Worm (Caenorhabditis elegans): ENCODE data around the gene VF13D12L.3.

The VF13D12L.3 gene

DNA sequence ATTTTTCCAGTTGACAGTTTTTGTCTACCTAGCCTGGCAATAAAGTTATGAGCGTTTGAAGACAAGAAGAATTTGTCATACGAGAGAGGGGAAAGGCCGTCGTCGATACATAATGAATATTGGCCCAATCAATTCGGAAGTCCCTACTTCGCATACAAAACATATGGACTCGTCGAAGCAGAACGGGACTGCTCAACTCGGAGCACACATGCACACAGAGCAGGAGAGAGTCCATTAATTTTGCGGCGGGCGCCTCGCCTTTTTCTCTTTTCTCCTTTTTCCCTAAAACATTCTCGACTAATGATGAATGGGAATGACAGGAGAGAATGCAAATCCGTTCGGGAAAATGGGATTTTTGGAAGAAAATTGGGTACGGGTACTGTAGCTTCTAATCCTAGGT is 26.7 kb downstream of the VF13D12L.3 start, which contains the start of gene F13D12.8:
Gene F13D12.8, minus strand, starts transcription at position 82 of the 400 bp plus-strand sequence.
- TF ChIP-seq ceh-24 (tag; optimal IDR thresholded peaks at IDR 0.05) (no peak), nfya-1 (tag; optimal IDR thresholded peaks at IDR 0.05) (no peak), Y22D7AL.16 (tag; optimal IDR thresholded peaks at IDR 0.05) (no peak), ceh-9 (tag; optimal IDR thresholded peaks at IDR 0.05) (no peak), pat-9 (tag; optimal IDR thresholded peaks at IDR 0.05) (no peak), gmeb-2 (tag; optimal IDR thresholded peaks at IDR 0.05) (no peak), ets-4 (tag; optimal IDR thresholded peaks at IDR 0.05) (no peak), che-1 (tag; optimal IDR thresholded peaks at IDR 0.05) (no peak)

DNA sequence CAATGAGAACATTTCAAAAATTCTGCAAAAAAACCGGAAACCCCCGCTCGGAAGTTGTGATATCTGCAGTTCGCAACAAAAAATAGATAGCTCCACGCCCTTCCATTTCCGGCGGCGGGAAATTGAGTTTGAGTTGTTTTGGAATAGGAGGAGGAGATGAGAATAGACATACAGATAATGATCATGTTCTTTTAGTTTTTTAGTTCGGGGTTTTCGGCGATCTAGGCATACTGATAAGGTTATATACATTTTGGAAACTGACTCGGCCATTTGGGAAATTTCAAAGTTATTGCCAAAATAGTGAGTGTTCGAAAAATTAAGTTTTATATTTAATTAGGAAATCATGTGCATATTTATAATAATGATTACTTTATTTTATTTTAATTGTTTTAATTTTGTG is 28.0 kb downstream of the VF13D12L.3 start:
- TF ChIP-seq lin-11 (tag; optimal IDR thresholded peaks at IDR 0.05), result no peak
- TF ChIP-seq ceh-9 (tag; optimal IDR thresholded peaks at IDR 0.05), result no peak
- TF ChIP-seq nhr-232 (tag; optimal IDR thresholded peaks at IDR 0.05), result no peak
- TF ChIP-seq pat-9 (tag; optimal IDR thresholded peaks at IDR 0.05), result no peak
- TF ChIP-seq ceh-48 (tag; optimal IDR thresholded peaks at IDR 0.05), result no peak

DNA sequence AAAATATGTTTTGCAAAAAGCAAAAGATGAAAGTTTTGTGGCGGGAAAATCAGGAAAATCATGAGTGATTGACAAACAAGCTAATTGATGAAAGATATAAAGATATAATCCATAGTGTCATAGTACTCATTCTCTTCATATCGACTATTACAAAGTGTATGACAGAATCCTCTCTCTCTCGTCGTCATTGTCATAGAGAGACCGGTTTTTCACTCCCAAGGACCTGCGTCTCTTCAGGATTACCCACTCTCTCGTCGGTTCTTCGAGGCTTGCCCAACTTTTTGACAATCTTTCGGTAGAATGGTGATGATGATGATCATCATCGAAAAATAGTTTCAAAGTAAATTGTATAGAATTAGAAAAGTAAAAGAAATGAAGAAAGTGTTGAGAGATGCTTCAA is 31.5 kb downstream of the VF13D12L.3 start:
- TF ChIP-seq unc-55 (GFP tag; optimal IDR thresholded peaks at IDR 0.05), result peak; percentile 68
- no peak for TF ChIP-seq eyg-1 (tag; optimal IDR thresholded peaks at IDR 0.05)

DNA sequence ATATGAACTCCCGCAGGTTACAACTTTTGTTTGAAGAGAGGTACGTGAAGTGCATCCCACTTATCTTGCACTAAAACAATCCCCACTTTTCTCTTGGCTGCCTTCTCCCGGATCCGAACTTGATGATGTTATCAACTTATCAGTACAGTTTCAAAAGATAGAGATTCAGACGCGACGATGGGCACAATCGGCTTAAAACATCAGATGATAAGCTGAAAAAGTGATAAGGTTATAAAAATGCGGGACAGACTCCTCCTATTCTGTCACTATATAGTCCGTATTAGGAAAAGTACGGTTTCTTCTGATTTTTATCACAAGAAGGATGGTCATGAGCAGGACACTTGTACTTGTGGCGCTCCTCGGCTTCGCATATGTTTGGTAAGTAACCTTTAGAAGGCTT is 33.4 kb downstream of the VF13D12L.3 start, which contains the start of gene ctsa-1.2:
Gene ctsa-1.2, plus strand, starts transcription at position 160 of the 400 bp plus-strand sequence.
- no peak for TF ChIP-seq ceh-19 (GFP tag; optimal IDR thresholded peaks at IDR 0.05)
- no peak for TF ChIP-seq lin-11 (tag; optimal IDR thresholded peaks at IDR 0.05)
- peak; percentile 74 for TF ChIP-seq elt-2 (tag; optimal IDR thresholded peaks at IDR 0.05)
- no peak for TF ChIP-seq ahr-1 (tag; optimal IDR thresholded peaks at IDR 0.05)
- TF ChIP-seq unc-86 (tag; optimal IDR thresholded peaks at IDR 0.05), result no peak
- TF ChIP-seq ceh-48 (tag; optimal IDR thresholded peaks at IDR 0.05), result no peak
- TF ChIP-seq nhr-11 (tag; optimal IDR thresholded peaks at IDR 0.05), result no peak

DNA sequence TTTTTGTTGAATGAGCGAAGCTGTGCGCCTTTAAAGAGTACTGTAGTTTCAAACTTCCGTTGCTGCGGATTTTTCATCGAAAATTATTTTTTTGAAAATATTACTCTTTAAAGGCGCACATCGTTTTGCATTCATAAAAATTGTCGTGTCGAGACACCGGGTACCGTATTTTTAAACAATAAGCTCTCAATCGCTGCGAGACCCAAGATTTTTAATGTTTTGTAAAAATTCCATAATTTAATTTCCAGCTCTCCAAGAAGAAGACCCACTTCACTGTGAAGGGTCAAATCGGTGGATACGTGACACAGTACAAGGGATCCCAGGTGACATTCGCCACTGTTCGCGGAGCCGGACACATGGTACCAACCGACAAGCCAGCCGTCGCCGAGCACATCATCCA is 36.5 kb downstream of the VF13D12L.3 start:
- TF ChIP-seq lin-11 (tag; optimal IDR thresholded peaks at IDR 0.05) (no peak), syd-9 (tag; optimal IDR thresholded peaks at IDR 0.05) (no peak), ceh-2 (tag; optimal IDR thresholded peaks at IDR 0.05) (no peak), pha-2 (tag; optimal IDR thresholded peaks at IDR 0.05) (no peak), ref-2 (tag; optimal IDR thresholded peaks at IDR 0.05) (no peak), unc-42 (tag; optimal IDR thresholded peaks at IDR 0.05) (no peak), pha-4 (tag; optimal IDR thresholded peaks at IDR 0.05) (no peak), ttx-3 (tag; optimal IDR thresholded peaks at IDR 0.05) (no peak), sdc-2 (tag; optimal IDR thresholded peaks at IDR 0.05) (no peak), mec-3 (tag; optimal IDR thresholded peaks at IDR 0.05; ENCODE audit: borderline replicate concordance) (no peak), elt-2 (tag; optimal IDR thresholded peaks at IDR 0.05) (no peak), gmeb-2 (tag; optimal IDR thresholded peaks at IDR 0.05) (no peak), ceh-18 (tag; optimal IDR thresholded peaks at IDR 0.05) (no peak)

DNA sequence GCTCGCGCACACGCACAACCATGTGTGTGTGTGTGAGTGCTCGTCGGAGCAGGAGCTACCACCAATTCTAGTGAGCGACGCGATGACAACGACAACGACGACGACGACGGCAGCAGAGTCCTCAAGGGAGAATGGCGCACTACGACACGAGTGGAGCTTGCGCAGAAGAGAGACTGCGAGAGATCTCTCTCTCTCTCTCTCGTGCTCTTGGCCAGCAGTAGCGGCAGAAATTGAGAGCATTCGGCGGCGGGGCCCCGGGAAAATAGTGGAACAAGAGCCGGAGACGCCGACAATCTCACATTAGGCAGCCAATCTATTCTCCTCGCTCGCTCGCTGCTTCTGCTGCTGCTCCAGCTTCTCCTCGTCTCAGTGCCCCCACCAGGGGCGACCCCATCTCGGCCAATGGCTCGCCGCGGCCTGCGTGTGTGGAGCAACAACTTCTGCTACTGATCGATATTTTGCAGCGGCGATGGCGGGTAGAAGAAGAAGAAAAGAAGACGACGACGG is 41.0 kb downstream of the VF13D12L.3 start:
- peak; percentile 38 for TF ChIP-seq ref-2 (tag; optimal IDR thresholded peaks at IDR 0.05)
- TF ChIP-seq elt-4 (tag; optimal IDR thresholded peaks at IDR 0.05), result no peak
- TF ChIP-seq unc-55 (GFP tag; optimal IDR thresholded peaks at IDR 0.05), result peak; percentile 85
- TF ChIP-seq npax-4 (tag; optimal IDR thresholded peaks at IDR 0.05), result no peak
- peak; percentile 20 for TF ChIP-seq ttx-3 (tag; optimal IDR thresholded peaks at IDR 0.05)
- TF ChIP-seq K02D7.2 (tag; optimal IDR thresholded peaks at IDR 0.05), result no peak
- peak; percentile 94 for TF ChIP-seq nfya-1 (tag; optimal IDR thresholded peaks at IDR 0.05)
- no peak for TF ChIP-seq pax-1 (tag; optimal IDR thresholded peaks at IDR 0.05)
- TF ChIP-seq lin-11 (tag; optimal IDR thresholded peaks at IDR 0.05), result no peak
- TF ChIP-seq ceh-6 (GFP tag; optimal IDR thresholded peaks at IDR 0.05), result no peak
- TF ChIP-seq che-1 (tag; optimal IDR thresholded peaks at IDR 0.05), result peak; percentile 20
- no peak for TF ChIP-seq ceh-22 (tag; optimal IDR thresholded peaks at IDR 0.05)
- TF ChIP-seq ama-1 (optimal IDR thresholded peaks at IDR 0.05), result peak; percentile 26
- no peak for TF ChIP-seq Y22D7AL.16 (tag; optimal IDR thresholded peaks at IDR 0.05)
- TF ChIP-seq ets-4 (tag; optimal IDR thresholded peaks at IDR 0.05), result peak; percentile 44
- peak; percentile 60 for TF ChIP-seq unc-86 (tag; optimal IDR thresholded peaks at IDR 0.05)
- no peak for TF ChIP-seq T23F11.4 (GFP tag; optimal IDR thresholded peaks at IDR 0.05)
- TF ChIP-seq ahr-1 (tag; optimal IDR thresholded peaks at IDR 0.05), result peak; percentile 35
- TF ChIP-seq sdc-2 (tag; optimal IDR thresholded peaks at IDR 0.05), result peak; percentile 70
- TF ChIP-seq nhr-11 (tag; optimal IDR thresholded peaks at IDR 0.05), result no peak
- TF ChIP-seq C08G9.2 (tag; optimal IDR thresholded peaks at IDR 0.05), result peak; percentile 66
- TF ChIP-seq pag-3 (tag; optimal IDR thresholded peaks at IDR 0.05; ENCODE audit: borderline replicate concordance), result no peak
- TF ChIP-seq eyg-1 (tag; optimal IDR thresholded peaks at IDR 0.05), result no peak
- TF ChIP-seq hlh-6 (tag; optimal IDR thresholded peaks at IDR 0.05), result peak; percentile 68
- peak; percentile 93 for TF ChIP-seq ceh-48 (tag; optimal IDR thresholded peaks at IDR 0.05)
- TF ChIP-seq hlh-30 (tag; optimal IDR thresholded peaks at IDR 0.05; ENCODE audit: insufficient read depth), result peak; percentile 64
- peak; percentile 83 for TF ChIP-seq unc-42 (tag; optimal IDR thresholded peaks at IDR 0.05)

All from whole organism, late embryonic.